Worm (Caenorhabditis elegans) whole organism, L2 larva: ENCODE results near the gene pqn-75.

Source experiments
- mdl-1 ChIP-seq, 2 experiments: fragments of 150-350 bp in 1 of 2; sonication (generic microtip) in 1 of 2; optimal IDR thresholded peaks; 2 replicates each; lab custom pipeline; 2017; ENCODE audit warnings: missing biosample characterization in 2 of 2, missing genetic modification characterization in 2 of 2
- nhr-10 ChIP-seq: sonication (generic microtip); optimal IDR thresholded peaks from 2 replicates; lab custom pipeline; 2017; ENCODE audit warnings: missing biosample characterization, missing genetic modification characterization
- nhr-11 ChIP-seq: fragments of 150-350 bp; optimal IDR thresholded peaks from 2 replicates; lab custom pipeline; 2014; ENCODE audit warnings: missing biosample characterization, missing genetic modification characterization
- nhr-23 ChIP-seq: fragments of 150-350 bp; optimal IDR thresholded peaks from 2 replicates; lab custom pipeline; 2014; ENCODE audit warnings: missing biosample characterization, missing genetic modification reagents, missing genetic modification characterization
- nhr-77 ChIP-seq: fragments of 150-350 bp; optimal IDR thresholded peaks from 2 replicates; lab custom pipeline; 2014; ENCODE audit warnings: missing biosample characterization, missing genetic modification characterization
- snpc-4 ChIP-seq: fragments of 150-350 bp; optimal IDR thresholded peaks from 2 replicates; lab custom pipeline; 2014; ENCODE audit warnings: missing biosample characterization, missing genetic modification characterization
- unc-62 ChIP-seq: fragments of 150-350 bp; optimal IDR thresholded peaks from 2 replicates; lab custom pipeline; 2014; ENCODE audit warnings: missing biosample characterization, missing genetic modification reagents, missing genetic modification characterization

DNA sequence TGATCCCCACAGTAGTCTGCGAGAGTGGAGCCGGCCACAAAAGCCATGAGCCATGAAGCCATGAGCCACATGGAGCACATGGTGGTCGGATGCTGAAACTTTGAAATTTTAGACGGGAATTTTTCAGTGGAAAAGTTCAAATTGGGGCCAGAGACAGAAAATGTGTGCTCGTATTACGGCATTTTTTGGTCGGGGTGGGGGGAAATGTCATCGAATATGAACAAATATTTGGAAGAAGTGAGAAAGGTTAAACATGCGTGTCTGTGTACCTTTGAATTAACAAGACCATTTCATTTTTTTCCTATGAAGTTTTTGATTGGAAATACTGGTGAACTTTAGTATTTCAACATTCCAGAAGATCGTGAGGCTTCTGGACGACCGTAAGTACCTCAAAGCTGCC, 20.6 kb upstream of the pqn-75 start, which contains the start of gene wrt-5:
- TF ChIP-seq mdl-1 (tag; optimal IDR thresholded peaks at IDR 0.05; lab: Kevin White, UChicago) (no peak), nhr-23 (tag; lab: Kevin White, UChicago) (no peak), nhr-11 (tag; lab: Kevin White, UChicago) (no peak), snpc-4 (tag; lab: Kevin White, UChicago) (no peak), nhr-77 (tag; lab: Kevin White, UChicago) (no peak), nhr-10 (no peak), unc-62 (no peak)
